Worm (Caenorhabditis elegans) whole organism, L3 larva: ENCODE results near the gene F58H1.3.

Experiments used
- R02D3.7 ChIP-seq: fragments of 150-350 bp; optimal IDR thresholded peaks from 2 replicates; lab custom pipeline; 2014; ENCODE audit warnings: missing biosample characterization, missing genetic modification characterization
- ZK546.5 ChIP-seq: sonication (generic microtip); optimal IDR thresholded peaks from 2 replicates; lab custom pipeline; 2017; ENCODE audit warnings: missing biosample characterization, missing genetic modification characterization
- aly-2 ChIP-seq: fragments of 150-350 bp; optimal IDR thresholded peaks from 2 replicates; lab custom pipeline; 2014; ENCODE audit warnings: missing biosample characterization, missing genetic modification characterization
- ama-1 ChIP-seq: fragments of 150-350 bp; optimal IDR thresholded peaks from 2 replicates; lab custom pipeline; 2018
- ceh-28 ChIP-seq: fragments of 150-350 bp; optimal IDR thresholded peaks from 2 replicates; lab custom pipeline; 2014; ENCODE audit warnings: missing biosample characterization, missing genetic modification reagents, missing genetic modification characterization
- ceh-82 ChIP-seq: fragments of 150-350 bp; optimal IDR thresholded peaks from 2 replicates; lab custom pipeline; 2014; ENCODE audit warnings: missing biosample characterization, missing genetic modification characterization
- ceh-9 ChIP-seq: sonication (generic microtip); optimal IDR thresholded peaks from 2 replicates; lab custom pipeline; 2018; ENCODE audit warnings: missing biosample characterization, missing genetic modification characterization
- daf-12 ChIP-seq: fragments of 150-350 bp; optimal IDR thresholded peaks from 2 replicates; lab custom pipeline; 2014; ENCODE audit warnings: missing biosample characterization, missing genetic modification reagents, missing genetic modification characterization
- egl-27 ChIP-seq: sonication (generic microtip); optimal IDR thresholded peaks from 4 replicates; lab custom pipeline; 2017; ENCODE audit warnings: missing biosample characterization, missing genetic modification reagents, missing genetic modification characterization
- elt-1 ChIP-seq: fragments of 150-350 bp; optimal IDR thresholded peaks from 2 replicates; lab custom pipeline; 2014; ENCODE audit warnings: missing biosample characterization, missing genetic modification characterization
- elt-2 ChIP-seq: sonication (generic microtip); optimal IDR thresholded peaks from 2 replicates; lab custom pipeline; 2016; ENCODE audit warnings: missing genetic modification reagents, mild to moderate bottlenecking, missing genetic modification characterization, missing compliant biosample characterization
- elt-3 ChIP-seq, 3 experiments: fragments of 150-350 bp in 1 of 3; sonication (generic microtip) in 2 of 3; optimal IDR thresholded peaks; 2 replicates in 2 of 3; 4 replicates in 1 of 3; lab custom pipeline; 2014 to 2017; ENCODE audit warnings: missing biosample characterization in 3 of 3, missing genetic modification characterization in 3 of 3
- fkh-10 ChIP-seq: sonication (generic microtip); optimal IDR thresholded peaks from 2 replicates; lab custom pipeline; 2017; ENCODE audit warnings: missing biosample characterization, missing genetic modification reagents, missing genetic modification characterization
- fkh-2 ChIP-seq: fragments of 150-350 bp; optimal IDR thresholded peaks from 2 replicates; lab custom pipeline; 2014; ENCODE audit warnings: missing biosample characterization, missing genetic modification reagents, missing genetic modification characterization
- hmg-11 ChIP-seq: sonication (generic microtip); optimal IDR thresholded peaks from 2 replicates; lab custom pipeline; 2016; ENCODE audit warnings: missing genetic modification characterization, missing compliant biosample characterization
- jun-1 ChIP-seq: fragments of 150-350 bp; optimal IDR thresholded peaks from 2 replicates; lab custom pipeline; 2014; ENCODE audit warnings: missing biosample characterization, missing genetic modification reagents, missing genetic modification characterization
- lin-15B ChIP-seq: fragments of 150-350 bp; optimal IDR thresholded peaks from 2 replicates; lab custom pipeline; 2014; ENCODE audit warnings: missing biosample characterization, missing genetic modification characterization
- lin-39 ChIP-seq: fragments of 150-350 bp; optimal IDR thresholded peaks from 2 replicates; lab custom pipeline; 2018; ENCODE audit warnings: missing biosample characterization, missing genetic modification reagents, missing genetic modification characterization
- mml-1 ChIP-seq: fragments of 150-350 bp; sonication (generic microtip); optimal IDR thresholded peaks from 3 replicates; lab custom pipeline; 2014; ENCODE audit warnings: missing biosample characterization, missing genetic modification characterization
- nfya-1 ChIP-seq: sonication (generic microtip); optimal IDR thresholded peaks from 2 replicates; lab custom pipeline; 2017; ENCODE audit warnings: missing genetic modification characterization, mild to moderate bottlenecking, missing compliant biosample characterization, antibody characterized with exemption, moderate library complexity; ENCODE audit not compliant: insufficient read depth
- nhr-11 ChIP-seq: fragments of 150-350 bp; optimal IDR thresholded peaks from 2 replicates; lab custom pipeline; 2014; ENCODE audit warnings: missing biosample characterization, missing genetic modification characterization
- nhr-12 ChIP-seq: fragments of 150-350 bp; optimal IDR thresholded peaks from 2 replicates; lab custom pipeline; 2014; ENCODE audit warnings: missing biosample characterization, missing genetic modification characterization
- nhr-23 ChIP-seq: fragments of 150-350 bp; optimal IDR thresholded peaks from 2 replicates; lab custom pipeline; 2014; ENCODE audit warnings: missing biosample characterization, missing genetic modification reagents, missing genetic modification characterization
- nhr-237 ChIP-seq: fragments of 150-350 bp; optimal IDR thresholded peaks from 2 replicates; lab custom pipeline; 2014; ENCODE audit warnings: missing biosample characterization, missing genetic modification characterization
- nhr-25 ChIP-seq: sonication (generic microtip); optimal IDR thresholded peaks from 2 replicates; lab custom pipeline; 2017; ENCODE audit warnings: missing biosample characterization, missing genetic modification characterization
- nhr-28 ChIP-seq: fragments of 150-350 bp; optimal IDR thresholded peaks from 2 replicates; lab custom pipeline; 2014; ENCODE audit warnings: missing biosample characterization, missing genetic modification characterization
- nhr-43 ChIP-seq: sonication (generic microtip); optimal IDR thresholded peaks from 2 replicates; lab custom pipeline; 2016; ENCODE audit warnings: mild to moderate bottlenecking, missing genetic modification characterization, missing compliant biosample characterization; ENCODE audit not compliant: poor library complexity, severe bottlenecking
- nhr-67 ChIP-seq: fragments of 150-350 bp; optimal IDR thresholded peaks from 2 replicates; lab custom pipeline; 2014; ENCODE audit warnings: missing biosample characterization, missing genetic modification characterization
- nhr-76 ChIP-seq: fragments of 150-350 bp; sonication (generic microtip); optimal IDR thresholded peaks from 5 replicates; lab custom pipeline; 2014; ENCODE audit warnings: missing biosample characterization, missing genetic modification characterization
- nhr-77 ChIP-seq: fragments of 150-350 bp; optimal IDR thresholded peaks from 2 replicates; lab custom pipeline; 2014; ENCODE audit warnings: missing biosample characterization, missing genetic modification characterization
- pqm-1 ChIP-seq: fragments of 150-350 bp; optimal IDR thresholded peaks from 2 replicates; lab custom pipeline; 2017; ENCODE audit warnings: missing biosample characterization, missing genetic modification characterization, inconsistent platforms
- sea-2 ChIP-seq: fragments of 150-350 bp; sonication (generic microtip); optimal IDR thresholded peaks from 4 replicates; lab custom pipeline; 2014; ENCODE audit warnings: missing biosample characterization, missing genetic modification reagents, missing genetic modification characterization
- skn-1 ChIP-seq: fragments of 150-350 bp; optimal IDR thresholded peaks from 2 replicates; lab custom pipeline; 2014; ENCODE audit warnings: missing biosample characterization, missing genetic modification characterization
- snpc-4 ChIP-seq: fragments of 150-350 bp; optimal IDR thresholded peaks from 2 replicates; lab custom pipeline; 2014; ENCODE audit warnings: missing biosample characterization, missing genetic modification characterization
- tbx-2 ChIP-seq: sonication (generic microtip); optimal IDR thresholded peaks from 2 replicates; lab custom pipeline; 2016; ENCODE audit warnings: mild to moderate bottlenecking, missing genetic modification characterization, missing compliant biosample characterization
- zag-1 ChIP-seq: fragments of 150-350 bp; optimal IDR thresholded peaks from 2 replicates; lab custom pipeline; 2014; ENCODE audit warnings: missing biosample characterization, missing genetic modification characterization
- ztf-4 ChIP-seq: fragments of 150-350 bp; optimal IDR thresholded peaks from 2 replicates; lab custom pipeline; 2014; ENCODE audit warnings: missing biosample characterization, missing genetic modification characterization

The F58H1.3 gene

DNA sequence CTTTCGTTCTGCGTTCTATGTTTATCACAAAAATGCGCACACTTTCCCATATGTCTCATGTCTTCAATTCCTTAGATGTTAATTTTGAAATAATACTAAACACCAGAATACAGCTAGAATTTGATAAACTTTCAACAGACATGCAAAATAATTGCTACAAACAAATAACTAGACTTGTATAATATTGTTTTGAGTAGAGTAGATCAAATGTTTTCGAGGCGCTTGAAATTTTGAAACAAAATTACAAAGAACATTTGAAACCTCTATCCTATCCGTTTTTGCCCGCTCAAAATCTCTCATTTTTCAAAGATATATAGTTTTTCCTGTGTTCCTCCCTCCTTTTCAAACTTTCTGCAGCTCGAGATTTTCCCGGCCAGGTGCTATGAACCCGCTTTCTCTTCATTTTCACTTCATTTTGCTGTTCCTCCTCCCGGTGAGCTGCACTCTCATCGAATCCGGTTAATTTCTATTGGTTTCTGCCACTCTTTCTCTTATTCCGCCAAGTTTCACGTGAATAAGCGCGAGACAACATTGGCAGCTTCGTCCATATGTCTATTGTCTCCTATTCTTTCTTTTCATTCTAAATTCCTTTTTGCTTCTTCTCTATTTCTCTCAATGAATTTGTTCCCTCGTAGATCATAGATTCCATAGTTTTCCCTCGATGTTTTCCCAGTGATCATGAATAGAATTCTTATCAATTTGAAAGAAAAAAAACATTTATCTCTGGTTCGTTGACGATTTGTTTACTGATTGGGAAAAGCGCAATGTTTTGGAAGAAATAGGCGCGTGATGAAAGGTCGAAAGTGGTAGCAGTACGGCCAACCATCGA is 11.9 kb upstream of the F58H1.3 start (continued):
- peak; percentile 1 for TF ChIP-seq ceh-28 (tag; lab: Kevin White, UChicago)
- TF ChIP-seq nhr-25 (tag; lab: Kevin White, UChicago): peak; percentile 53
- TF ChIP-seq, all 47 proteins: peak for 9

- TF ChIP-seq elt-1: no peak
- no peak for TF ChIP-seq nhr-67 (tag; lab: Kevin White, UChicago)
- no peak for TF ChIP-seq nhr-28 (tag; lab: Kevin White, UChicago)
- no peak for TF ChIP-seq lin-39
- no peak for TF ChIP-seq nhr-23 (tag; lab: Kevin White, UChicago)
- TF ChIP-seq nhr-43 (tag; lab: Kevin White, UChicago): no peak
- no peak for TF ChIP-seq elt-2 (tag; lab: Kevin White, UChicago)
- no peak for TF ChIP-seq hmg-11 (tag; lab: Kevin White, UChicago)
- no peak for TF ChIP-seq ama-1 (lab: Kevin White, UChicago)
- TF ChIP-seq tbx-2 (tag; lab: Kevin White, UChicago): no peak
- no peak for TF ChIP-seq nhr-11 (tag; lab: Kevin White, UChicago)
- no peak for TF ChIP-seq jun-1
- TF ChIP-seq elt-3 (tag; optimal IDR thresholded peaks at IDR 0.05; lab: Kevin White, UChicago): no peak
- TF ChIP-seq aly-2 (tag; lab: Kevin White, UChicago): no peak
- TF ChIP-seq R02D3.7 (tag; lab: Kevin White, UChicago): no peak
- TF ChIP-seq nhr-237 (tag; lab: Kevin White, UChicago): no peak
- TF ChIP-seq lin-15B (tag; lab: Kevin White, UChicago): no peak
- TF ChIP-seq egl-27 (tag; lab: Kevin White, UChicago): no peak
- TF ChIP-seq nhr-77 (tag; lab: Kevin White, UChicago): no peak
- TF ChIP-seq ceh-82 (tag; lab: Kevin White, UChicago): no peak
These were observed 6.4 kb upstream of the F58H1.3 start, which contains the start of gene osm-6 for ce11 chrV:11927346-11927745. osm-6 (minus strand) TSS chrV:11927446.

ce11 chrV:11929046-11929590 is 4.7 kb upstream of the F58H1.3 start, which contains the start of gene F58H1.2:
F58H1.2 (plus strand) TSS chrV:11929096.
- TF ChIP-seq fkh-10 (GFP tag; lab: Kevin White, UChicago): no peak
- no peak for TF ChIP-seq elt-2 (tag; lab: Kevin White, UChicago)
- TF ChIP-seq ZK546.5 (tag; lab: Kevin White, UChicago): no peak
- no peak for TF ChIP-seq nhr-67 (tag; lab: Kevin White, UChicago)
- no peak for TF ChIP-seq snpc-4 (tag; lab: Kevin White, UChicago)
- TF ChIP-seq aly-2 (tag; lab: Kevin White, UChicago): no peak
- TF ChIP-seq nhr-23 (tag; lab: Kevin White, UChicago): no peak
- no peak for TF ChIP-seq nhr-11 (tag; lab: Kevin White, UChicago)
- TF ChIP-seq nhr-25 (tag; lab: Kevin White, UChicago): no peak
- TF ChIP-seq nhr-76 (tag; lab: Kevin White, UChicago): no peak
- TF ChIP-seq egl-27 (tag; lab: Kevin White, UChicago): no peak
- no peak for TF ChIP-seq ama-1 (lab: Kevin White, UChicago)
- no peak for TF ChIP-seq zag-1 (tag; lab: Kevin White, UChicago)
- no peak for TF ChIP-seq daf-12
- TF ChIP-seq skn-1: no peak

DNA sequence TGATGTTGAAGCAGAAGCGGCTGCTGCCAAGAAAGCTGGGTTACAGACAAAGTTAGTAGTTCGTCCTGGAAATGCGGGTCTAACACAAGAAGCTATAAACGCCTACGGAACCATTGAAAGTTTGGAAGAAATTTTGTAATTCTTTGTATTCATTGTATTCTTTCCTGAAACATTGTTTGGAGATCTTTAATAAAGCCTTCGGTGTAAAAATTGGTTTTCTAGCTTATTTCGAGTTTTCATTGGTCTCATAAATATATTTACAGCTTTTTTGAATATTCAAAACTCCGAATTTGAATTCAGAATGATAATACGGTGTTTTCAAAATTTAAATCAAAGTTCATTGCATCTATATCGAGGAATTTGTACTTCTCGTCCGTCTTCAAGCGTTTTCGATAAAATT is 1.1 kb downstream of the F58H1.3 start, which contains the start of gene F58H1.8:
Gene F58H1.8, plus strand, starts transcription at position 301 of the 400 bp plus-strand sequence.
- TF ChIP-seq nhr-23 (tag; lab: Kevin White, UChicago): no peak
- TF ChIP-seq nhr-43 (tag; lab: Kevin White, UChicago): no peak

- TF ChIP-seq elt-3 (tag; optimal IDR thresholded peaks at IDR 0.05; lab: Kevin White, UChicago): no peak
- TF ChIP-seq mml-1 (tag; lab: Kevin White, UChicago): no peak
- TF ChIP-seq nhr-77 (tag; lab: Kevin White, UChicago): no peak
- TF ChIP-seq ceh-9 (tag; lab: Kevin White, UChicago): no peak
- no peak for TF ChIP-seq elt-1
- TF ChIP-seq sea-2 (GFP tag; lab: Kevin White, UChicago): no peak
- no peak for TF ChIP-seq nfya-1 (tag; lab: Kevin White, UChicago)
- no peak for TF ChIP-seq nhr-23 (tag; lab: Kevin White, UChicago)
- TF ChIP-seq ama-1 (lab: Kevin White, UChicago): no peak
- no peak for TF ChIP-seq pqm-1
- no peak for TF ChIP-seq fkh-10 (GFP tag; lab: Kevin White, UChicago)
- TF ChIP-seq hmg-11 (tag; lab: Kevin White, UChicago): no peak
- no peak for TF ChIP-seq R02D3.7 (tag; lab: Kevin White, UChicago)
- TF ChIP-seq nhr-12 (tag; lab: Kevin White, UChicago): no peak
- no peak for TF ChIP-seq nhr-237 (tag; lab: Kevin White, UChicago)
- TF ChIP-seq skn-1: no peak
- TF ChIP-seq ZK546.5 (tag; lab: Kevin White, UChicago): no peak
- TF ChIP-seq ztf-4 (tag; lab: Kevin White, UChicago): no peak
- TF ChIP-seq nhr-67 (tag; lab: Kevin White, UChicago): no peak
- TF ChIP-seq fkh-2 (tag; lab: Kevin White, UChicago): no peak
- TF ChIP-seq, all 47 proteins: peak for 0
These were observed 3.9 kb downstream of the F58H1.3 start, which contains the start of gene gpla-1 for ce11 chrV:11937710-11938109. gpla-1 (minus strand) TSS chrV:11937810.
